Fruit fly (Drosophila melanogaster) whole organism, embryonic: ENCODE data around the gene Ilk.

Source experiments
- Adf1 ChIP-seq: fragments of 200-800 bp; sonication (Bioruptor generic); IDR thresholded peaks from 2 replicates; pipeline ENCODE4 v1.3.6; 2022; ENCODE audit warnings: missing biosample characterization, missing genetic modification characterization
- Atf-2 ChIP-seq: fragments of 200-800 bp; sonication (Bioruptor generic); optimal IDR thresholded peaks from 2 replicates; lab custom pipeline; 2016; ENCODE audit warnings: missing biosample characterization, missing genetic modification characterization
- Bgb ChIP-seq: fragments of 200-800 bp; sonication (Bioruptor generic); IDR thresholded peaks from 2 replicates; pipeline ENCODE4 v1.3.6; 2022; ENCODE audit warnings: missing biosample characterization, missing genetic modification characterization; ENCODE audit not compliant: partially characterized antibody
- CG10366 ChIP-seq: fragments of 200-800 bp; sonication (Bioruptor generic); IDR thresholded peaks from 2 replicates; pipeline ENCODE4 v1.3.6; 2022; ENCODE audit warnings: missing biosample characterization, missing genetic modification characterization
- CG12104 ChIP-seq: fragments of 200-800 bp; sonication (Bioruptor generic); optimal IDR thresholded peaks from 3 replicates; lab custom pipeline; 2016; ENCODE audit warnings: missing biosample characterization, missing genetic modification characterization
- CG12219 ChIP-seq: fragments of 200-800 bp; sonication (Bioruptor generic); optimal IDR thresholded peaks from 3 replicates; lab custom pipeline; 2018; ENCODE audit warnings: missing biosample characterization, mild to moderate bottlenecking, missing genetic modification characterization
- CG1233 ChIP-seq: fragments of 200-800 bp; sonication (Bioruptor generic); optimal IDR thresholded peaks from 4 replicates; lab custom pipeline; 2018; ENCODE audit warnings: missing biosample characterization, mild to moderate bottlenecking, missing genetic modification characterization
- CG17612 ChIP-seq: fragments of 200-800 bp; sonication (Bioruptor generic); IDR thresholded peaks from 2 replicates; pipeline ENCODE4 v1.3.6; 2022; ENCODE audit warnings: missing biosample characterization, missing genetic modification characterization
- CG1832 ChIP-seq: fragments of 200-800 bp; sonication (Bioruptor generic); optimal IDR thresholded peaks from 2 replicates; lab custom pipeline; 2017; ENCODE audit warnings: missing biosample characterization, mild to moderate bottlenecking, missing genetic modification characterization, inconsistent platforms
- CG2678 ChIP-seq: fragments of 200-800 bp; sonication (Bioruptor generic); optimal IDR thresholded peaks from 3 replicates; lab custom pipeline; 2019; ENCODE audit warnings: missing biosample characterization, mild to moderate bottlenecking, missing genetic modification characterization, moderate library complexity
- CG3065 ChIP-seq: fragments of 200-800 bp; sonication (Bioruptor generic); optimal IDR thresholded peaks from 2 replicates; lab custom pipeline; 2016; ENCODE audit warnings: missing biosample characterization, missing genetic modification characterization
- CG32767 ChIP-seq: fragments of 200-800 bp; sonication (Bioruptor generic); IDR thresholded peaks from 2 replicates; pipeline ENCODE4 v1.3.6; 2022; ENCODE audit warnings: missing biosample characterization, missing genetic modification characterization
- CG3281 ChIP-seq: fragments of 200-800 bp; sonication (Bioruptor generic); optimal IDR thresholded peaks from 3 replicates; lab custom pipeline; 2017; ENCODE audit warnings: missing biosample characterization, mild to moderate bottlenecking, missing genetic modification characterization
- CG4424 ChIP-seq: fragments of 200-800 bp; sonication (Bioruptor generic); optimal IDR thresholded peaks from 3 replicates; lab custom pipeline; 2016; ENCODE audit warnings: missing biosample characterization, missing genetic modification characterization
- CG4730 ChIP-seq: fragments of 200-800 bp; sonication (Bioruptor generic); IDR thresholded peaks from 2 replicates; pipeline ENCODE4 v1.3.6; 2022; ENCODE audit warnings: missing biosample characterization, missing genetic modification characterization
- CG4820 ChIP-seq: fragments of 200-800 bp; sonication (Bioruptor generic); optimal IDR thresholded peaks from 3 replicates; lab custom pipeline; 2016; ENCODE audit warnings: missing biosample characterization, missing genetic modification characterization
- CG5953 ChIP-seq: fragments of 200-800 bp; sonication (Bioruptor generic); IDR thresholded peaks from 2 replicates; pipeline ENCODE4 v1.3.6; 2022; ENCODE audit warnings: missing biosample characterization, missing genetic modification characterization
- CG6689 ChIP-seq: fragments of 200-800 bp; sonication (Bioruptor generic); IDR thresholded peaks from 2 replicates; pipeline ENCODE4 v1.3.6; 2022; ENCODE audit warnings: missing biosample characterization, missing genetic modification characterization
- CG7271 ChIP-seq: fragments of 200-800 bp; sonication (Bioruptor generic); optimal IDR thresholded peaks from 2 replicates; lab custom pipeline; 2018; ENCODE audit warnings: missing biosample characterization, mild to moderate bottlenecking, missing genetic modification characterization, moderate library complexity
- CG9437 ChIP-seq: fragments of 200-800 bp; sonication (Bioruptor generic); optimal IDR thresholded peaks from 2 replicates; lab custom pipeline; 2018; ENCODE audit warnings: missing biosample characterization, mild to moderate bottlenecking, missing genetic modification characterization
- Chrac-16 ChIP-seq: fragments of 200-800 bp; sonication (Bioruptor generic); optimal IDR thresholded peaks from 3 replicates; lab custom pipeline; 2016; ENCODE audit warnings: missing biosample characterization, missing genetic modification characterization
- Doc3 ChIP-seq: fragments of 200-800 bp; sonication (Bioruptor generic); IDR thresholded peaks from 3 replicates; pipeline ENCODE4 v1.3.6; 2022; ENCODE audit warnings: missing biosample characterization, missing genetic modification characterization; ENCODE audit not compliant: partially characterized antibody
- Hr39 ChIP-seq: fragments of >200 bp; optimal IDR thresholded peaks from 2 replicates; lab custom pipeline; 2017
- Kr ChIP-seq: fragments of 200-800 bp; sonication (Bioruptor generic); optimal IDR thresholded peaks from 2 replicates; lab custom pipeline; 2017; ENCODE audit warnings: missing biosample characterization, mild to moderate bottlenecking, missing genetic modification characterization
- NFAT ChIP-seq: fragments of 200-800 bp; sonication (Bioruptor generic); IDR thresholded peaks from 2 replicates; pipeline ENCODE4 v1.3.6; 2022; ENCODE audit warnings: missing biosample characterization, missing genetic modification characterization
- Nf-YC ChIP-seq: fragments of 200-800 bp; optimal IDR thresholded peaks from 3 replicates; lab custom pipeline; 2019; ENCODE audit warnings: missing biosample characterization, mild to moderate bottlenecking, missing genetic modification characterization, moderate library complexity
- Opbp ChIP-seq: fragments of 200-800 bp; sonication (Bioruptor generic); IDR thresholded peaks from 3 replicates; pipeline ENCODE4 v1.3.6; 2022; ENCODE audit warnings: missing biosample characterization, missing genetic modification characterization; ENCODE audit not compliant: partially characterized antibody
- Side ChIP-seq: fragments of 200-800 bp; sonication (Bioruptor generic); optimal IDR thresholded peaks from 2 replicates; lab custom pipeline; 2016; ENCODE audit warnings: missing biosample characterization, missing genetic modification characterization
- Stat92E ChIP-seq, 3 experiments: fragments of >200 bp in 2 of 3; fragments of 200-800 bp in 1 of 3; sonication (Bioruptor generic) in 1 of 3; optimal IDR thresholded peaks; 2 replicates each; lab custom pipeline; 2017 to 2019; ENCODE audit warnings: missing biosample characterization in 3 of 3, missing genetic modification characterization in 3 of 3, mild to moderate bottlenecking in 1 of 3, moderate library complexity in 1 of 3
- aop ChIP-seq: fragments of 200-800 bp; sonication (Bioruptor generic); IDR thresholded peaks from 2 replicates; pipeline ENCODE4 v1.3.6; 2022; ENCODE audit warnings: missing biosample characterization, missing genetic modification characterization
- ara ChIP-seq: fragments of 200-800 bp; sonication (Bioruptor generic); IDR thresholded peaks from 2 replicates; pipeline ENCODE4 v1.3.6; 2022; ENCODE audit warnings: missing biosample characterization, missing genetic modification characterization
- ato ChIP-seq: fragments of 200-800 bp; sonication (Bioruptor generic); IDR thresholded peaks from 2 replicates; pipeline ENCODE4 v1.3.6; 2022; ENCODE audit warnings: missing biosample characterization, missing genetic modification characterization; ENCODE audit not compliant: partially characterized antibody
- az2 ChIP-seq: fragments of 200-800 bp; sonication (Bioruptor generic); optimal IDR thresholded peaks from 3 replicates; lab custom pipeline; 2016; ENCODE audit warnings: missing biosample characterization, missing genetic modification characterization
- bab2 ChIP-seq: fragments of 200-800 bp; sonication (Bioruptor generic); optimal IDR thresholded peaks from 2 replicates; lab custom pipeline; 2016; ENCODE audit warnings: missing biosample characterization, missing genetic modification characterization
- bsh ChIP-seq, 2 experiments: fragments of 200-800 bp; sonication (Bioruptor generic); optimal IDR thresholded peaks; 2 replicates each; lab custom pipeline; 2017 to 2018; ENCODE audit warnings: mild to moderate bottlenecking in 2 of 2, missing biosample characterization in 2 of 2, missing genetic modification characterization in 2 of 2, moderate library complexity in 1 of 2
- dan ChIP-seq: fragments of 200-800 bp; sonication (Bioruptor generic); IDR thresholded peaks from 2 replicates; pipeline ENCODE4 v1.3.6; 2022; ENCODE audit warnings: missing biosample characterization, missing genetic modification characterization
- danr ChIP-seq: fragments of 200-800 bp; sonication (Bioruptor generic); IDR thresholded peaks from 2 replicates; pipeline ENCODE4 v1.3.6; 2022; ENCODE audit warnings: missing biosample characterization, missing genetic modification characterization
- disco-r ChIP-seq: fragments of 200-800 bp; sonication (Bioruptor generic); optimal IDR thresholded peaks from 2 replicates; lab custom pipeline; 2016; ENCODE audit warnings: missing biosample characterization, missing genetic modification characterization
- fd64A ChIP-seq: fragments of 200-800 bp; sonication (Bioruptor generic); optimal IDR thresholded peaks from 3 replicates; lab custom pipeline; 2018; ENCODE audit warnings: missing biosample characterization, mild to moderate bottlenecking, missing genetic modification characterization
- ind ChIP-seq: fragments of 200-800 bp; sonication (Bioruptor generic); optimal IDR thresholded peaks from 3 replicates; lab custom pipeline; 2016; ENCODE audit warnings: missing biosample characterization, missing genetic modification characterization
- knrl ChIP-seq: fragments of 200-800 bp; sonication (Bioruptor generic); IDR thresholded peaks from 3 replicates; pipeline ENCODE4 v1.3.6; 2022; ENCODE audit warnings: missing biosample characterization, missing genetic modification characterization; ENCODE audit not compliant: partially characterized antibody
- onecut ChIP-seq: fragments of 200-800 bp; sonication (Bioruptor generic); IDR thresholded peaks from 2 replicates; pipeline ENCODE4 v1.3.6; 2022; ENCODE audit warnings: missing biosample characterization, missing genetic modification characterization
- schlank ChIP-seq: fragments of 200-800 bp; sonication (Bioruptor generic); optimal IDR thresholded peaks from 2 replicates; lab custom pipeline; 2018; ENCODE audit warnings: missing biosample characterization, mild to moderate bottlenecking, missing genetic modification characterization
- sens-2 ChIP-seq: fragments of 200-800 bp; sonication (Bioruptor generic); IDR thresholded peaks from 2 replicates; pipeline ENCODE4 v1.3.6; 2022; ENCODE audit warnings: missing biosample characterization, missing genetic modification characterization
- seq ChIP-seq: fragments of 200-800 bp; sonication (Bioruptor generic); IDR thresholded peaks from 2 replicates; pipeline ENCODE4 v1.3.6; 2022; ENCODE audit warnings: missing biosample characterization, missing genetic modification characterization
- so ChIP-seq: fragments of 200-800 bp; sonication (Bioruptor generic); IDR thresholded peaks from 3 replicates; pipeline ENCODE4 v1.3.6; 2022; ENCODE audit warnings: missing biosample characterization, missing genetic modification characterization
- tgo ChIP-seq: fragments of 200-800 bp; sonication (Bioruptor generic); IDR thresholded peaks from 3 replicates; pipeline ENCODE4 v1.3.6; 2022; ENCODE audit warnings: missing biosample characterization, missing genetic modification characterization
- tup ChIP-seq: fragments of 200-800 bp; sonication (Bioruptor generic); optimal IDR thresholded peaks from 2 replicates; lab custom pipeline; 2016; ENCODE audit warnings: missing biosample characterization, mild to moderate bottlenecking, missing genetic modification characterization, moderate library complexity
- unpg ChIP-seq: fragments of 200-800 bp; sonication (Bioruptor generic); optimal IDR thresholded peaks from 3 replicates; lab custom pipeline; 2018; ENCODE audit warnings: missing biosample characterization, mild to moderate bottlenecking, missing genetic modification characterization, moderate library complexity
- usp ChIP-seq: fragments of >200 bp; optimal IDR thresholded peaks from 2 replicates; lab custom pipeline; 2017; ENCODE audit warnings: missing biosample characterization, missing genetic modification characterization
- zfh2 ChIP-seq: fragments of 200-800 bp; sonication (Bioruptor generic); optimal IDR thresholded peaks from 2 replicates; lab custom pipeline; 2016; ENCODE audit warnings: missing biosample characterization, missing genetic modification characterization

Gene Ilk

dm6 chr3L:21171905-21172304 is 44.8 kb upstream of the Ilk start, which contains the start of gene Ac78C (continued):
- TF ChIP-seq CG3281 (GFP tag; lab: Kevin White, UChicago) (peak; percentile 92), Adf1 (GFP tag; lab: Robert Waterston, UW) (peak; percentile 72), Doc3 (GFP tag; lab: Robert Waterston, UW) (no peak), CG17612 (0 out of 2 replicates have a peak, but pooled peaks have one; percentile 19), onecut (GFP tag; lab: Robert Waterston, UW) (peak; percentile 71), az2 (peak; percentile 66), Nf-YC (peak; percentile 77), NFAT (GFP tag; lab: Robert Waterston, UW) (peak; percentile 95), bsh (GFP tag; optimal IDR thresholded peaks at IDR 0.05; lab: Kevin White, UChicago) (no peak), tgo (peak; percentile 84), ato (no peak), zfh2 (peak; percentile 93), CG12104 (GFP tag; lab: Kevin White, UChicago) (peak; percentile 31), Opbp (GFP tag; lab: Robert Waterston, UW) (peak; percentile 59; the same call in 2 of the 3 replicates), bab2 (GFP tag; lab: Kevin White, UChicago) (peak; percentile 90), CG4424 (peak; percentile 66), disco-r (peak; percentile 79), CG9437 (GFP tag; lab: Kevin White, UChicago) (no peak), CG1832 (no peak), Chrac-16 (peak; percentile 69), Side (GFP tag; lab: Kevin White, UChicago) (peak; percentile 90), CG7271 (peak; percentile 37), unpg (GFP tag; lab: Kevin White, UChicago) (peak; percentile 89), CG2678 (tag; lab: Kevin White, UChicago) (peak; percentile 91), CG10366 (GFP tag; lab: Robert Waterston, UW) (peak; percentile 83), usp (GFP tag; lab: Kevin White, UChicago) (no peak), CG32767 (GFP tag; lab: Robert Waterston, UW) (peak; percentile 77), danr (peak; percentile 69), CG6689 (GFP tag; lab: Robert Waterston, UW) (peak; percentile 78), fd64A (GFP tag; lab: Kevin White, UChicago) (peak; percentile 74), Hr39 (lab: Kevin White, UChicago) (no peak), Bgb (GFP tag; lab: Robert Waterston, UW) (peak; percentile 81), schlank (tag; lab: Kevin White, UChicago) (peak; percentile 92), CG4730 (GFP tag; lab: Robert Waterston, UW) (peak; percentile 75), CG12219 (peak; percentile 82), CG3065 (peak; percentile 58), sens-2 (GFP tag; lab: Robert Waterston, UW) (peak; percentile 45; the same call in 1 of the 2 replicates), CG1233 (GFP tag; lab: Kevin White, UChicago) (peak; percentile 86), Atf-2 (peak; percentile 79), Kr (no peak), knrl (GFP tag; lab: Robert Waterston, UW) (peak; percentile 66), ara (GFP tag; lab: Robert Waterston, UW) (peak; percentile 79), ind (GFP tag; lab: Kevin White, UChicago) (peak; percentile 91), dan (GFP tag; lab: Robert Waterston, UW) (no peak), so (GFP tag; lab: Robert Waterston, UW) (peak; percentile 82; the same call in 2 of the 3 replicates), tup (peak; percentile 64), CG5953 (GFP tag; lab: Robert Waterston, UW) (peak; percentile 67), aop (GFP tag; lab: Robert Waterston, UW) (no peak), CG4820 (GFP tag; lab: Kevin White, UChicago) (peak; percentile 64), seq (GFP tag; lab: Robert Waterston, UW) (peak; percentile 87), Stat92E (GFP tag; optimal IDR thresholded peaks at IDR 0.05; lab: Kevin White, UChicago) (no peak)
